Worm (Caenorhabditis elegans): Measurements from ENCODE around the gene T07A9.12.

The T07A9.12 gene

ce11 chrIV:454816-455215, 44.1 kb downstream of the T07A9.12 start, which contains the start of the genes Y66H1A.8 and M04G7.5:
Y66H1A.8 (minus strand) TSS chrIV:454916.
M04G7.5 (plus strand) TSS chrIV:455073.
- no peak for TF ChIP-seq hmg-4 (GFP tag; optimal IDR thresholded peaks at IDR 0.05)
- no peak for TF ChIP-seq scrt-1 (GFP tag; IDR thresholded peaks at IDR 0.05)
- TF ChIP-seq ets-7 (tag; optimal IDR thresholded peaks at IDR 0.05): no peak
- no peak for TF ChIP-seq hnd-1 (tag; optimal IDR thresholded peaks at IDR 0.05)
- no peak for TF ChIP-seq tra-4 (tag; optimal IDR thresholded peaks at IDR 0.05)
- TF ChIP-seq tbx-11 (GFP tag; IDR thresholded peaks at IDR 0.05): no peak
- TF ChIP-seq B0310.2 (tag; optimal IDR thresholded peaks at IDR 0.05): no peak
- no peak for TF ChIP-seq sea-1 (GFP tag; conservative IDR thresholded peaks at IDR 0.05)
- no peak for TF ChIP-seq flt-1 (GFP tag; IDR thresholded peaks at IDR 0.05)
- no peak for TF ChIP-seq ceh-36 (tag; optimal IDR thresholded peaks at IDR 0.05)
- TF ChIP-seq tbx-37 (GFP tag; conservative IDR thresholded peaks at IDR 0.05): no peak
- no peak for TF ChIP-seq F13C5.2 (tag; optimal IDR thresholded peaks at IDR 0.05)

ce11 chrIV:455484-455883, 44.8 kb downstream of the T07A9.12 start, which contains the start of gene M04G7.1:
M04G7.1 (plus strand) TSS chrIV:455784.
- TF ChIP-seq ama-1 (optimal IDR thresholded peaks at IDR 0.05) (no peak), scrt-1 (GFP tag; IDR thresholded peaks at IDR 0.05) (no peak)

- TF ChIP-seq ceh-13 (GFP tag; optimal IDR thresholded peaks at IDR 0.05) (no peak), hnd-1 (tag; optimal IDR thresholded peaks at IDR 0.05) (no peak), sea-1 (GFP tag; conservative IDR thresholded peaks at IDR 0.05) (no peak), tra-4 (tag; optimal IDR thresholded peaks at IDR 0.05) (no peak), flt-1 (GFP tag; IDR thresholded peaks at IDR 0.05) (no peak), hmg-4 (GFP tag; optimal IDR thresholded peaks at IDR 0.05) (no peak), hmbx-1 (tag; optimal IDR thresholded peaks at IDR 0.05) (no peak)
These were observed 50.0 kb downstream of the T07A9.12 start, which contains the start of gene M04G7.2 for ce11 chrIV:460614-461079. M04G7.2 (minus strand) TSS chrIV:461029.

- TF ChIP-seq B0310.2 (tag; optimal IDR thresholded peaks at IDR 0.05) (no peak), hnd-1 (tag; optimal IDR thresholded peaks at IDR 0.05) (no peak), ama-1 (optimal IDR thresholded peaks at IDR 0.05) (no peak), tbx-37 (GFP tag; conservative IDR thresholded peaks at IDR 0.05) (no peak), ets-7 (tag; optimal IDR thresholded peaks at IDR 0.05) (no peak), tbx-11 (GFP tag; IDR thresholded peaks at IDR 0.05) (no peak), scrt-1 (GFP tag; IDR thresholded peaks at IDR 0.05) (no peak), sea-1 (GFP tag; conservative IDR thresholded peaks at IDR 0.05) (no peak), hmbx-1 (tag; optimal IDR thresholded peaks at IDR 0.05) (no peak), aly-1 (tag; optimal IDR thresholded peaks at IDR 0.05) (no peak), flt-1 (GFP tag; IDR thresholded peaks at IDR 0.05) (no peak), tra-4 (tag; optimal IDR thresholded peaks at IDR 0.05) (no peak), ceh-36 (tag; optimal IDR thresholded peaks at IDR 0.05) (no peak), pes-1 (GFP tag; IDR thresholded peaks at IDR 0.05) (no peak), ceh-13 (GFP tag; optimal IDR thresholded peaks at IDR 0.05) (no peak), hmg-4 (GFP tag; optimal IDR thresholded peaks at IDR 0.05) (no peak), F13C5.2 (tag; optimal IDR thresholded peaks at IDR 0.05) (no peak)
These were observed 51.4 kb downstream of the T07A9.12 start for ce11 chrIV:462050-462449.

All from whole organism, early embryonic.